Worm (Caenorhabditis elegans): ENCODE results near the gene C02B8.3.

Gene C02B8.3

ce11 chrX:8139146-8139545, at the start of gene C02B8.3:
C02B8.3 (plus strand) TSS chrX:8139446.
- no peak for TF ChIP-seq dao-5 (tag; optimal IDR thresholded peaks at IDR 0.05)
- TF ChIP-seq him-1 (tag; optimal IDR thresholded peaks at IDR 0.05): no peak
- TF ChIP-seq W03F9.2 (tag; optimal IDR thresholded peaks at IDR 0.05): no peak

ce11 chrX:8089916-8090315, 49.3 kb upstream of the C02B8.3 start:
- no peak for TF ChIP-seq him-1 (tag; optimal IDR thresholded peaks at IDR 0.05)
- no peak for TF ChIP-seq dao-5 (tag; optimal IDR thresholded peaks at IDR 0.05)

ce11 chrX:8098813-8099360, 40.4 kb upstream of the C02B8.3 start, which contains the start of gene catp-5:
catp-5 (minus strand) TSS chrX:8098863.
- TF ChIP-seq W03F9.2 (tag; optimal IDR thresholded peaks at IDR 0.05): no peak
- no peak for TF ChIP-seq him-1 (tag; optimal IDR thresholded peaks at IDR 0.05)
- TF ChIP-seq dao-5 (tag; optimal IDR thresholded peaks at IDR 0.05): no peak

- TF ChIP-seq dao-5 (tag; optimal IDR thresholded peaks at IDR 0.05): no peak
- TF ChIP-seq W03F9.2 (tag; optimal IDR thresholded peaks at IDR 0.05): no peak
- TF ChIP-seq him-1 (tag; optimal IDR thresholded peaks at IDR 0.05): no peak
Observed at ce11 chrX:8103899-8104298, 35.3 kb upstream of the C02B8.3 start, which contains the start of gene K07E3.2. K07E3.2 (plus strand) TSS chrX:8104298.

- TF ChIP-seq him-1 (tag; optimal IDR thresholded peaks at IDR 0.05) (no peak), dao-5 (tag; optimal IDR thresholded peaks at IDR 0.05) (no peak), W03F9.2 (tag; optimal IDR thresholded peaks at IDR 0.05) (no peak)
Observed at ce11 chrX:8107921-8108320, 31.3 kb upstream of the C02B8.3 start, which contains the start of gene K07E3.9. K07E3.9 (plus strand) TSS chrX:8108221.

- TF ChIP-seq W03F9.2 (tag; optimal IDR thresholded peaks at IDR 0.05) (peak; percentile 24), dao-5 (tag; optimal IDR thresholded peaks at IDR 0.05) (no peak), him-1 (tag; optimal IDR thresholded peaks at IDR 0.05) (no peak)
Observed at ce11 chrX:8109531-8109930, 29.7 kb upstream of the C02B8.3 start.

ce11 chrX:8110193-8110592, 29.1 kb upstream of the C02B8.3 start, which contains the start of gene K07E3.1:
K07E3.1 (plus strand) TSS chrX:8110439.
- TF ChIP-seq W03F9.2 (tag; optimal IDR thresholded peaks at IDR 0.05) (no peak), dao-5 (tag; optimal IDR thresholded peaks at IDR 0.05) (no peak), him-1 (tag; optimal IDR thresholded peaks at IDR 0.05) (no peak)

ce11 chrX:8116157-8116556, 23.1 kb upstream of the C02B8.3 start, which contains the start of gene hlh-8:
hlh-8 (plus strand) TSS chrX:8116457.
- TF ChIP-seq dao-5 (tag; optimal IDR thresholded peaks at IDR 0.05): no peak

- TF ChIP-seq W03F9.2 (tag; optimal IDR thresholded peaks at IDR 0.05): no peak
- TF ChIP-seq dao-5 (tag; optimal IDR thresholded peaks at IDR 0.05): no peak
- TF ChIP-seq him-1 (tag; optimal IDR thresholded peaks at IDR 0.05): no peak
Observed at ce11 chrX:8117827-8118317, 21.4 kb upstream of the C02B8.3 start.

- TF ChIP-seq dao-5 (tag; optimal IDR thresholded peaks at IDR 0.05): no peak
- no peak for TF ChIP-seq W03F9.2 (tag; optimal IDR thresholded peaks at IDR 0.05)
- TF ChIP-seq him-1 (tag; optimal IDR thresholded peaks at IDR 0.05): no peak
Observed at ce11 chrX:8120281-8120680, 19.0 kb upstream of the C02B8.3 start.

ce11 chrX:8123194-8123593, 16.1 kb upstream of the C02B8.3 start, which contains the start of gene C02B8.12:
C02B8.12 (minus strand) TSS chrX:8123368.
- TF ChIP-seq dao-5 (tag; optimal IDR thresholded peaks at IDR 0.05) (no peak), him-1 (tag; optimal IDR thresholded peaks at IDR 0.05) (no peak), W03F9.2 (tag; optimal IDR thresholded peaks at IDR 0.05) (no peak)

ce11 chrX:8129543-8129942, 9.7 kb upstream of the C02B8.3 start, which contains the start of gene frpr-1:
frpr-1 (minus strand) TSS chrX:8129643.
- TF ChIP-seq dao-5 (tag; optimal IDR thresholded peaks at IDR 0.05) (no peak), him-1 (tag; optimal IDR thresholded peaks at IDR 0.05) (no peak), W03F9.2 (tag; optimal IDR thresholded peaks at IDR 0.05) (no peak)

- peak; percentile 48 for TF ChIP-seq W03F9.2 (tag; optimal IDR thresholded peaks at IDR 0.05)
- no peak for TF ChIP-seq him-1 (tag; optimal IDR thresholded peaks at IDR 0.05)
Observed at ce11 chrX:8136276-8136891, 2.9 kb upstream of the C02B8.3 start, which contains the start of gene C02B8.6. C02B8.6 (minus strand) TSS chrX:8136326.

ce11 chrX:8137779-8138178, 1.5 kb upstream of the C02B8.3 start, which contains the start of gene C02B8.7:
C02B8.7 (minus strand) TSS chrX:8137879.
- TF ChIP-seq W03F9.2 (tag; optimal IDR thresholded peaks at IDR 0.05) (no peak), dao-5 (tag; optimal IDR thresholded peaks at IDR 0.05) (no peak), him-1 (tag; optimal IDR thresholded peaks at IDR 0.05) (no peak)

Measured in whole organism, L4/young adult.